Fruit fly (Drosophila melanogaster) whole organism, embryonic: Measurements from ENCODE around the gene CG16865.

Experiments
- Atf-2 ChIP-seq: fragments of 200-800 bp; sonication (Bioruptor generic); optimal IDR thresholded peaks from 2 replicates; lab custom pipeline; 2016; ENCODE audit warnings: missing biosample characterization, missing genetic modification characterization
- Blimp-1 ChIP-seq: fragments of 200-800 bp; sonication (Bioruptor generic); optimal IDR thresholded peaks from 3 replicates; lab custom pipeline; 2018; ENCODE audit warnings: missing biosample characterization, missing genetic modification characterization, mild to moderate bottlenecking, moderate library complexity, missing genetic modification reagents
- CG10979 ChIP-seq: fragments of 200-800 bp; sonication (Bioruptor generic); optimal IDR thresholded peaks from 2 replicates; lab custom pipeline; 2018; ENCODE audit warnings: missing biosample characterization, mild to moderate bottlenecking, missing genetic modification characterization, moderate library complexity
- CG12104 ChIP-seq: fragments of 200-800 bp; sonication (Bioruptor generic); optimal IDR thresholded peaks from 3 replicates; lab custom pipeline; 2016; ENCODE audit warnings: missing biosample characterization, missing genetic modification characterization
- CG12155 ChIP-seq: fragments of 200-800 bp; sonication (Bioruptor generic); optimal IDR thresholded peaks from 3 replicates; lab custom pipeline; 2016; ENCODE audit warnings: missing biosample characterization, missing genetic modification characterization
- CG13287 ChIP-seq: fragments of 200-800 bp; sonication (Bioruptor generic); IDR thresholded peaks from 2 replicates; pipeline ENCODE4 v1.3.6; 2022; ENCODE audit warnings: missing biosample characterization, missing genetic modification characterization; ENCODE audit not compliant: partially characterized antibody
- CG13894 ChIP-seq: fragments of 200-800 bp; sonication (Bioruptor generic); optimal IDR thresholded peaks from 3 replicates; lab custom pipeline; 2018; ENCODE audit warnings: missing biosample characterization, mild to moderate bottlenecking, missing genetic modification characterization, moderate library complexity
- CG14710 ChIP-seq: fragments of 200-800 bp; sonication (Bioruptor generic); optimal IDR thresholded peaks from 3 replicates; lab custom pipeline; 2019; ENCODE audit warnings: missing biosample characterization, mild to moderate bottlenecking, missing genetic modification characterization, moderate library complexity
- CG14965 ChIP-seq: fragments of 200-800 bp; sonication (Bioruptor generic); optimal IDR thresholded peaks from 2 replicates; lab custom pipeline; 2016; ENCODE audit warnings: missing biosample characterization, missing genetic modification characterization, borderline replicate concordance
- CG15073 ChIP-seq: fragments of 200-800 bp; sonication (Bioruptor generic); optimal IDR thresholded peaks from 2 replicates; lab custom pipeline; 2016; ENCODE audit warnings: missing biosample characterization, missing genetic modification characterization
- CG15696 ChIP-seq: fragments of 200-800 bp; sonication (Bioruptor generic); optimal IDR thresholded peaks from 2 replicates; lab custom pipeline; 2019; ENCODE audit warnings: missing biosample characterization, mild to moderate bottlenecking, missing genetic modification characterization, moderate library complexity
- CG16813 ChIP-seq: fragments of 200-800 bp; sonication (Bioruptor generic); IDR thresholded peaks from 3 replicates; pipeline ENCODE4 v1.3.6; 2022; ENCODE audit warnings: missing biosample characterization, missing genetic modification characterization; ENCODE audit not compliant: partially characterized antibody
- CG17186 ChIP-seq: fragments of 200-800 bp; sonication (Bioruptor generic); optimal IDR thresholded peaks from 3 replicates; lab custom pipeline; 2017; ENCODE audit warnings: missing biosample characterization, missing genetic modification reagents, missing genetic modification characterization
- CG2116 ChIP-seq: fragments of 200-800 bp; sonication (Bioruptor generic); optimal IDR thresholded peaks from 3 replicates; lab custom pipeline; 2018; ENCODE audit warnings: missing biosample characterization, mild to moderate bottlenecking, missing genetic modification characterization
- CG2875 ChIP-seq: fragments of 200-800 bp; sonication (Bioruptor generic); optimal IDR thresholded peaks from 2 replicates; lab custom pipeline; 2017; ENCODE audit warnings: missing biosample characterization, mild to moderate bottlenecking, missing genetic modification characterization, missing genetic modification reagents
- CG2889 ChIP-seq: fragments of 200-800 bp; sonication (Bioruptor generic); IDR thresholded peaks from 3 replicates; pipeline ENCODE4 v1.3.6; 2022; ENCODE audit warnings: missing biosample characterization, missing genetic modification characterization
- CG4617 ChIP-seq: fragments of 200-800 bp; sonication (Bioruptor generic); optimal IDR thresholded peaks from 3 replicates; lab custom pipeline; 2016; ENCODE audit warnings: missing biosample characterization, missing genetic modification characterization, borderline replicate concordance
- CG7786 ChIP-seq: fragments of 200-800 bp; sonication (Bioruptor generic); optimal IDR thresholded peaks from 2 replicates; lab custom pipeline; 2016; ENCODE audit warnings: missing biosample characterization, missing genetic modification characterization
- CG8290 ChIP-seq, 3 experiments: fragments of 200-800 bp; sonication (Bioruptor generic); optimal IDR thresholded peaks; 2 replicates each; lab custom pipeline; 2016 to 2019; ENCODE audit warnings: missing biosample characterization in 3 of 3, missing genetic modification characterization in 3 of 3, mild to moderate bottlenecking in 2 of 3, moderate library complexity in 1 of 3
- CG8388 ChIP-seq: fragments of 200-800 bp; sonication (Bioruptor generic); optimal IDR thresholded peaks from 2 replicates; lab custom pipeline; 2019; ENCODE audit warnings: missing biosample characterization, mild to moderate bottlenecking, missing genetic modification characterization, moderate library complexity
- CG8944 ChIP-seq: fragments of 200-800 bp; sonication (Bioruptor generic); optimal IDR thresholded peaks from 3 replicates; lab custom pipeline; 2016; ENCODE audit warnings: missing biosample characterization, missing genetic modification characterization
- Dek ChIP-seq: fragments of 200-800 bp; sonication (Bioruptor generic); optimal IDR thresholded peaks from 3 replicates; lab custom pipeline; 2019; ENCODE audit warnings: missing biosample characterization, mild to moderate bottlenecking, missing genetic modification characterization, moderate library complexity
- Doc2 ChIP-seq: fragments of 200-800 bp; sonication (Bioruptor generic); IDR thresholded peaks from 2 replicates; pipeline ENCODE4 v1.3.6; 2022; ENCODE audit warnings: missing biosample characterization, missing genetic modification characterization
- Doc3 ChIP-seq: fragments of 200-800 bp; sonication (Bioruptor generic); IDR thresholded peaks from 3 replicates; pipeline ENCODE4 v1.3.6; 2022; ENCODE audit warnings: missing biosample characterization, missing genetic modification characterization; ENCODE audit not compliant: partially characterized antibody
- Fer1 ChIP-seq: fragments of 200-800 bp; sonication (Bioruptor generic); optimal IDR thresholded peaks from 2 replicates; lab custom pipeline; 2017; ENCODE audit warnings: missing biosample characterization, mild to moderate bottlenecking, missing genetic modification characterization
- HHEX ChIP-seq: fragments of 200-800 bp; sonication (Bioruptor generic); optimal IDR thresholded peaks from 3 replicates; lab custom pipeline; 2017; ENCODE audit warnings: missing biosample characterization, mild to moderate bottlenecking, missing genetic modification characterization, missing genetic modification reagents
- Lim3 ChIP-seq: fragments of 200-800 bp; sonication (Bioruptor generic); IDR thresholded peaks from 2 replicates; pipeline ENCODE4 v1.3.6; 2022; ENCODE audit warnings: missing biosample characterization, missing genetic modification characterization
- Ptx1 ChIP-seq: fragments of 200-800 bp; sonication (Bioruptor generic); IDR thresholded peaks from 2 replicates; pipeline ENCODE4 v1.3.6; 2022; ENCODE audit warnings: missing biosample characterization, missing genetic modification characterization
- Stat92E ChIP-seq, 3 experiments: fragments of >200 bp in 2 of 3; fragments of 200-800 bp in 1 of 3; sonication (Bioruptor generic) in 1 of 3; optimal IDR thresholded peaks; 2 replicates each; lab custom pipeline; 2017 to 2019; ENCODE audit warnings: missing biosample characterization in 3 of 3, missing genetic modification characterization in 3 of 3, mild to moderate bottlenecking in 1 of 3, moderate library complexity in 1 of 3
- Tbp ChIP-seq: fragments of >200 bp; optimal IDR thresholded peaks from 2 replicates; lab custom pipeline; 2018; ENCODE audit warnings: missing biosample characterization, missing genetic modification characterization
- YL-1 ChIP-seq: fragments of 200-800 bp; sonication (Bioruptor generic); optimal IDR thresholded peaks from 3 replicates; lab custom pipeline; 2017; ENCODE audit warnings: missing biosample characterization, mild to moderate bottlenecking, missing genetic modification characterization
- cas ChIP-seq: fragments of 200-800 bp; sonication (Bioruptor generic); IDR thresholded peaks from 2 replicates; pipeline ENCODE4 v1.3.6; 2022; ENCODE audit warnings: missing biosample characterization, missing genetic modification characterization
- cg ChIP-seq: fragments of 200-800 bp; sonication (Bioruptor generic); optimal IDR thresholded peaks from 3 replicates; lab custom pipeline; 2019; ENCODE audit warnings: missing biosample characterization, mild to moderate bottlenecking, missing genetic modification characterization, moderate library complexity
- da ChIP-seq: fragments of 200-800 bp; sonication (Bioruptor generic); optimal IDR thresholded peaks from 2 replicates; lab custom pipeline; 2016; ENCODE audit warnings: missing biosample characterization, missing genetic modification characterization
- disco-r ChIP-seq: fragments of 200-800 bp; sonication (Bioruptor generic); optimal IDR thresholded peaks from 2 replicates; lab custom pipeline; 2016; ENCODE audit warnings: missing biosample characterization, missing genetic modification characterization
- dmrt99B ChIP-seq: fragments of 200-800 bp; sonication (Bioruptor generic); optimal IDR thresholded peaks from 2 replicates; lab custom pipeline; 2018; ENCODE audit warnings: missing biosample characterization, mild to moderate bottlenecking, missing genetic modification characterization, moderate library complexity
- ems ChIP-seq: fragments of 200-800 bp; sonication (Bioruptor generic); optimal IDR thresholded peaks from 3 replicates; lab custom pipeline; 2016; ENCODE audit warnings: missing biosample characterization, missing genetic modification characterization
- exex ChIP-seq: fragments of 200-800 bp; sonication (Bioruptor generic); optimal IDR thresholded peaks from 4 replicates; lab custom pipeline; 2018; ENCODE audit warnings: missing biosample characterization, mild to moderate bottlenecking, missing genetic modification characterization, moderate library complexity
- fru ChIP-seq: fragments of >200 bp; optimal IDR thresholded peaks from 2 replicates; lab custom pipeline; 2017
- gt ChIP-seq: fragments of 200-800 bp; sonication (Bioruptor generic); IDR thresholded peaks from 2 replicates; pipeline ENCODE4 v1.3.6; 2022; ENCODE audit warnings: missing biosample characterization, missing genetic modification characterization
- lola ChIP-seq, 3 experiments: fragments of >200 bp in 2 of 3; fragments of 200-800 bp in 1 of 3; sonication (Bioruptor generic) in 1 of 3; optimal IDR thresholded peaks; 2 replicates each; lab custom pipeline; 2017 to 2019; ENCODE audit warnings: missing biosample characterization in 3 of 3, missing genetic modification characterization in 3 of 3, mild to moderate bottlenecking in 1 of 3, moderate library complexity in 1 of 3
- maf-S ChIP-seq: fragments of 200-800 bp; sonication (Bioruptor generic); optimal IDR thresholded peaks from 2 replicates; lab custom pipeline; 2016; ENCODE audit warnings: missing biosample characterization, missing genetic modification characterization
- oc ChIP-seq: fragments of 200-800 bp; sonication (Bioruptor generic); optimal IDR thresholded peaks from 2 replicates; lab custom pipeline; 2018; ENCODE audit warnings: missing biosample characterization, mild to moderate bottlenecking, missing genetic modification characterization, moderate library complexity
- peb ChIP-seq: fragments of 200-800 bp; sonication (Bioruptor generic); IDR thresholded peaks from 2 replicates; pipeline ENCODE4 v1.3.6; 2022; ENCODE audit warnings: missing biosample characterization, missing genetic modification characterization
- sisA ChIP-seq: fragments of 200-800 bp; sonication (Bioruptor generic); IDR thresholded peaks from 2 replicates; pipeline ENCODE4 v1.3.6; 2022; ENCODE audit warnings: missing biosample characterization, missing genetic modification characterization
- toy ChIP-seq: fragments of 200-800 bp; sonication (Bioruptor generic); IDR thresholded peaks from 2 replicates; pipeline ENCODE4 v1.3.6; 2022; ENCODE audit warnings: missing biosample characterization, missing genetic modification characterization
- tup ChIP-seq: fragments of 200-800 bp; sonication (Bioruptor generic); optimal IDR thresholded peaks from 2 replicates; lab custom pipeline; 2016; ENCODE audit warnings: missing biosample characterization, mild to moderate bottlenecking, missing genetic modification characterization, moderate library complexity

The CG16865 gene

DNA sequence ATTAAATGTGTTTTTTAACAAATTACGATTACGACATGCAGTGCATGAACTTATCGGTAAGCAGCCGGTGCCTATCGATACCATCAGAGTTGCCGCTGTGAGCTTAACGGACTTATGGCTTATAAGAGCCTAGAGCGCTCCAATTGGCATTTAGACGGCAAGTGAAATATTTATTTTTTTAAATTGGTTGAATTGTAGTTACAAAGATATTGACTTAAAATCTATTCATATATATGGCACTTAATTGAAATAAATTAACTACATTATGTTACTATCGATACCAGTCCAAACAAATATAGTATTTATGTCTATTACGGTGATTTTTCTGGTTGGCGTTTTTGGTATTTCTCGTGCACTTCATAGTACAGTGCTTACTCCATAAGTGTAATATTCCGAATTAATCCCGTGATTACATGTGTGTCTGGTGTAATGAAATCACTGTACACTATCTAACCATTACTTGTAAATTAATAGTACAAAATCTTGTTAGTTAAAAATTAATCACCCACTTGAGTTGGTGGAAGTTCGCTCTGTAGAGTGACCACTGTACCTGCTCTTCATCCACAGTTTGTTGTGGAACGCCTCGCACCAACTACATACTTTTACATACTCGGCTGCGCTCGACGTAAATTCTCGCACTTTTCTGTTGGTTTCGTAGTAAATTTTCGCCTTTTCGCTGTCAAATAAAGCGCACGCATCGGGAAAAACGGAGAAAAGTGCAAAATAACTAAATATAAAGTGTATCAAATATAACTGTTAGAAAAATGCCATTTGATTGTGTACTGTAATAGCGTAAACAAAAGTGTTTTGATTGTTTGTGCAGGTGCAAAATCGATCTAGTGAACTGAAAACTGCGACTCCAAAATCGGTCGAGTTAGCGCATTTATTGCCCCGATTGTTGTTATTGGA, 23.9 kb downstream of the CG16865 start, which contains the start of the genes mRpS23 and CenG1A (continued):
- TF ChIP-seq CG14710 = peak; percentile 98
- TF ChIP-seq maf-S (GFP tag; lab: Kevin White, UChicago) = peak; percentile 100
- peak; percentile 100 for TF ChIP-seq HHEX
- TF ChIP-seq YL-1 (GFP tag; lab: Kevin White, UChicago) = peak; percentile 99
- peak; percentile 94 for TF ChIP-seq CG15073
- TF ChIP-seq tup (GFP tag; lab: Kevin White, UChicago) = peak; percentile 99
- TF ChIP-seq disco-r = peak; percentile 99
- TF ChIP-seq sisA (GFP tag; lab: Robert Waterston, UW) = peak; percentile 100
- TF ChIP-seq toy (GFP tag; lab: Robert Waterston, UW) = peak; percentile 99
- TF ChIP-seq Doc2 (GFP tag; lab: Robert Waterston, UW) = peak; percentile 99
- TF ChIP-seq CG4617 (GFP tag; lab: Kevin White, UChicago) = peak; percentile 100
- peak; percentile 100 for TF ChIP-seq CG8388
- TF ChIP-seq dmrt99B (tag; lab: Kevin White, UChicago) = peak; percentile 100
- peak; percentile 100 for TF ChIP-seq CG2875 (GFP tag; lab: Kevin White, UChicago)
- peak; percentile 99 for TF ChIP-seq CG15696 (tag; lab: Kevin White, UChicago)
- peak; percentile 99 for TF ChIP-seq gt (GFP tag; lab: Robert Waterston, UW)
- peak; percentile 99 for TF ChIP-seq Lim3 (GFP tag; lab: Robert Waterston, UW)
- peak in 1 of 3 experiments; percentile 99 for TF ChIP-seq lola (GFP tag; optimal IDR thresholded peaks at IDR 0.05; lab: Kevin White, UChicago)
- TF ChIP-seq Ptx1 (GFP tag; lab: Robert Waterston, UW) = peak; percentile 100
- TF ChIP-seq da (GFP tag; lab: Kevin White, UChicago) = peak; percentile 99
- peak; percentile 79 for TF ChIP-seq CG16813 (GFP tag; lab: Robert Waterston, UW)
- TF ChIP-seq CG7786 (GFP tag; lab: Kevin White, UChicago) = peak; percentile 100
- peak; percentile 100 for TF ChIP-seq Fer1 (GFP tag; lab: Kevin White, UChicago)
- peak; percentile 100 for TF ChIP-seq Atf-2
- TF ChIP-seq Tbp (GFP tag; lab: Kevin White, UChicago) = no peak
- peak; percentile 99 for TF ChIP-seq CG8290 (GFP tag; optimal IDR thresholded peaks at IDR 0.05; lab: Kevin White, UChicago)
- peak; percentile 98 to 100 for TF ChIP-seq CG8290 (tag; optimal IDR thresholded peaks at IDR 0.05; lab: Kevin White, UChicago)
- peak; percentile 100 for TF ChIP-seq ems (GFP tag; lab: Kevin White, UChicago)
- peak; percentile 84 for TF ChIP-seq Doc3 (GFP tag; lab: Robert Waterston, UW)
- no peak for TF ChIP-seq fru (lab: Kevin White, UChicago)
- peak; percentile 14 for TF ChIP-seq cg
- TF ChIP-seq cas (GFP tag; lab: Robert Waterston, UW) = peak; percentile 100
- TF ChIP-seq exex (tag; lab: Kevin White, UChicago) = peak; percentile 98
- peak; percentile 88 for TF ChIP-seq CG13287
- TF ChIP-seq peb = peak; percentile 100
- peak; percentile 100 for TF ChIP-seq CG10979 (tag; lab: Kevin White, UChicago)
- peak; percentile 100 for TF ChIP-seq CG2889
- TF ChIP-seq CG12104 (GFP tag; lab: Kevin White, UChicago) = peak; percentile 99
- peak; percentile 99 for TF ChIP-seq CG12155 (GFP tag; lab: Kevin White, UChicago)
- peak; percentile 100 for TF ChIP-seq CG8944 (GFP tag; lab: Kevin White, UChicago)
- peak; percentile 99 for TF ChIP-seq CG13894 (tag; lab: Kevin White, UChicago)
- TF ChIP-seq Stat92E (GFP tag; optimal IDR thresholded peaks at IDR 0.05; lab: Kevin White, UChicago) = peak in 1 of 3 experiments; percentile 99
- peak; percentile 95 for TF ChIP-seq CG2116 (GFP tag; lab: Kevin White, UChicago)
- peak; percentile 100 for TF ChIP-seq Dek (tag; lab: Kevin White, UChicago)
- peak; percentile 98 for TF ChIP-seq CG17186 (GFP tag; lab: Kevin White, UChicago)
- peak; percentile 100 for TF ChIP-seq oc
- peak; percentile 93 for TF ChIP-seq CG14965 (GFP tag; lab: Kevin White, UChicago)
- TF ChIP-seq Blimp-1 (GFP tag; lab: Kevin White, UChicago) = peak; percentile 99
